Fruit fly (Drosophila melanogaster): ENCODE results near the gene CG11970.

Gene CG11970

DNA sequence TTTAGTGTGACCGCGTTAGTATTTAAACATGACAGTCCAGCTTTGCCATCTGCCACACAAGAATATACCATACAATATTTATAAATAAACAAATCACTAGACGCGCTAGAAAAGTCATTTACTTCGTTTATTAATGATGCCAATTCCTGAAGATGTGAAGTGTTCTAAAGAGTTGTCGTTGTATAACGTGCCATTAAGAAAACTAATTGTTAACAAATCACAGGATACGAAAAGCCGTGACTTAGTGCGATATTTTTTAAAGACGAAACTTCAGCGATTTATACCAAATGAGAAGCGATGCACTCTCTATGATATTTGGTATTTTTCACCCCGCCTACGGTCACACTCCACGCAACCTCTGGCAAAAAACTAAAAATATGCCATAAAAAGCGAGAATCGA is 54.9 kb downstream of the CG11970 start, which contains the start of gene neur:
TSS of gene neur (minus strand) at position 24 of the 400 bp plus-strand sequence.
- TF ChIP-seq Dll (optimal IDR thresholded peaks at IDR 0.05) = no peak
- no peak for TF ChIP-seq usp (GFP tag; optimal IDR thresholded peaks at IDR 0.05)
- TF ChIP-seq psq (optimal IDR thresholded peaks at IDR 0.05) = no peak
- TF ChIP-seq pan (optimal IDR thresholded peaks at IDR 0.05) = no peak
- no peak for TF ChIP-seq EcR (GFP tag; optimal IDR thresholded peaks at IDR 0.05)
- no peak for TF ChIP-seq CG8478 (optimal IDR thresholded peaks at IDR 0.05)

Measured in whole organism.